Worm (Caenorhabditis elegans) whole organism, early embryonic: Measurements from ENCODE around the gene bec-1.

Experiments used
- B0310.2 ChIP-seq: sonication (generic microtip); optimal IDR thresholded peaks from 2 replicates; lab custom pipeline; 2016; ENCODE audit warnings: mild to moderate bottlenecking, missing genetic modification characterization, missing compliant biosample characterization
- F13C5.2 ChIP-seq: sonication (generic microtip); optimal IDR thresholded peaks from 2 replicates; lab custom pipeline; 2017; ENCODE audit warnings: mild to moderate bottlenecking, missing genetic modification characterization, inconsistent platforms, missing compliant biosample characterization
- aly-1 ChIP-seq: sonication (generic microtip); optimal IDR thresholded peaks from 2 replicates; lab custom pipeline; 2016; ENCODE audit warnings: missing genetic modification characterization, missing compliant biosample characterization
- ama-1 ChIP-seq: fragments of 150-350 bp; optimal IDR thresholded peaks from 2 replicates; lab custom pipeline; 2014
- ceh-13 ChIP-seq: fragments of 200-800 bp; sonication (Bioruptor generic); optimal IDR thresholded peaks from 2 replicates; lab custom pipeline; 2018; ENCODE audit warnings: mild to moderate bottlenecking, missing genetic modification characterization, missing compliant biosample characterization
- ceh-36 ChIP-seq: sonication (generic microtip); optimal IDR thresholded peaks from 2 replicates; lab custom pipeline; 2016; ENCODE audit warnings: missing genetic modification characterization, inconsistent platforms, missing compliant biosample characterization
- flt-1 ChIP-seq: fragments of 200-800 bp; sonication (Bioruptor generic); IDR thresholded peaks from 2 replicates; pipeline ENCODE4 v1.3.6; 2022; ENCODE audit warnings: missing genetic modification characterization, missing compliant biosample characterization
- hmg-4 ChIP-seq: fragments of 200-800 bp; sonication (Bioruptor generic); optimal IDR thresholded peaks from 2 replicates; lab custom pipeline; 2018; ENCODE audit warnings: mild to moderate bottlenecking, missing genetic modification characterization, missing compliant biosample characterization
- hnd-1 ChIP-seq: sonication (generic microtip); optimal IDR thresholded peaks from 2 replicates; lab custom pipeline; 2016; ENCODE audit warnings: missing genetic modification characterization, missing compliant biosample characterization
- scrt-1 ChIP-seq: fragments of 200-800 bp; sonication (Bioruptor generic); IDR thresholded peaks from 2 replicates; pipeline ENCODE4 v1.3.6; 2022; ENCODE audit warnings: missing genetic modification characterization, missing compliant biosample characterization
- sea-1 ChIP-seq: fragments of 200-800 bp; sonication (Bioruptor generic); conservative IDR thresholded peaks from 2 replicates; pipeline ENCODE4 v1.3.6; 2022; ENCODE audit warnings: missing genetic modification characterization, missing compliant biosample characterization
- tbx-37 ChIP-seq: fragments of 200-800 bp; sonication (Bioruptor generic); conservative IDR thresholded peaks from 2 replicates; pipeline ENCODE4 v1.3.6; 2022; ENCODE audit warnings: missing genetic modification reagents, missing genetic modification characterization, missing compliant biosample characterization
- tra-4 ChIP-seq: sonication (generic microtip); optimal IDR thresholded peaks from 2 replicates; lab custom pipeline; 2017; ENCODE audit warnings: missing genetic modification characterization, missing compliant biosample characterization

DNA sequence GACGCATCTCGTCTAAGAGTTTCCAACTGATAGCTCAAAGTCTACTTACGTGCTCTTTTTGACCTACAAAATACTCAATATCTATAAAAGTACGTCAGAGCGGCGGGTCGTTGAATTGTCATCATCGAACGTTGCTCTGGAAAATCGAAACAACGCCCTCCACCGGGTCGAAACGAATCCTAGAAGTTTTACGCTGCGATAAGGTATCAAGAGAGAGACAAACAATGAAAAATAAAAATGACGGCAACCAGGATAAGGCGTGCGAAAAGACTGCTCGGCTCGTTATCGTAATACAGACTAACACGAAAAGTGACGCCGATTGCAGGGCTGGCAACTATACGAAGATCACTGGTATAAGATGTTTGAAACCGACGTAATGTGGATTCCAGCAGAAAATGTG, 10.0 kb downstream of the bec-1 start:
- TF ChIP-seq aly-1 (no peak), ceh-13 (GFP tag; lab: Kevin White, UChicago) (no peak), sea-1 (no peak), B0310.2 (no peak), ceh-36 (tag; lab: Kevin White, UChicago) (no peak), flt-1 (GFP tag; lab: Robert Waterston, UW) (no peak), scrt-1 (GFP tag; lab: Robert Waterston, UW) (no peak), hnd-1 (no peak), tbx-37 (GFP tag; lab: Robert Waterston, UW) (no peak), ama-1 (lab: Kevin White, UChicago) (no peak), hmg-4 (GFP tag; lab: Kevin White, UChicago) (no peak), tra-4 (tag; lab: Kevin White, UChicago) (no peak), F13C5.2 (tag; lab: Kevin White, UChicago) (no peak)
